Worm (Caenorhabditis elegans) whole organism, young adult: Measurements from ENCODE around the gene F46E10.3.
A peak's percentile ranks its signal among the peaks of the same experiment; 100 is the strongest.

ENCODE experiments used
- B0035.1 ChIP-seq: sonication (generic microtip); optimal IDR thresholded peaks from 2 replicates; lab custom pipeline; 2016; ENCODE audit warnings: missing genetic modification characterization, mild to moderate bottlenecking, missing compliant biosample characterization, missing genotype, missing genetic modification reagents
- B0336.3 ChIP-seq: fragments of 200-800 bp; sonication (Bioruptor generic); IDR thresholded peaks from 2 replicates; pipeline ENCODE4 v1.3.6; 2022; ENCODE audit warnings: missing genetic modification characterization, missing compliant biosample characterization
- C17E4.6 ChIP-seq: fragments of 200-800 bp; sonication (Bioruptor generic); IDR thresholded peaks from 2 replicates; pipeline ENCODE4 v1.3.6; 2022; ENCODE audit warnings: missing genetic modification reagents, missing genetic modification characterization, missing compliant biosample characterization
- D2030.7 ChIP-seq: fragments of 200-800 bp; sonication (Bioruptor generic); IDR thresholded peaks from 2 replicates; pipeline ENCODE4 v1.3.6; 2022; ENCODE audit warnings: missing genetic modification reagents, missing genetic modification characterization, missing compliant biosample characterization
- F23B12.7 ChIP-seq: sonication (generic microtip); optimal IDR thresholded peaks from 2 replicates; lab custom pipeline; 2017; ENCODE audit warnings: missing genetic modification characterization, mild to moderate bottlenecking, missing compliant biosample characterization, antibody characterized with exemption, moderate library complexity; ENCODE audit not compliant: insufficient read depth
- F33H1.4 ChIP-seq: fragments of 200-800 bp; sonication (Bioruptor generic); IDR thresholded peaks from 2 replicates; pipeline ENCODE4 v1.3.6; 2022; ENCODE audit warnings: missing genetic modification reagents, missing genetic modification characterization, missing compliant biosample characterization
- K11D2.4 ChIP-seq: fragments of 200-800 bp; sonication (Bioruptor generic); IDR thresholded peaks from 2 replicates; pipeline ENCODE4 v1.3.6; 2022; ENCODE audit warnings: missing genetic modification reagents, missing genetic modification characterization, missing compliant biosample characterization
- Y53F4B.3 ChIP-seq: fragments of 200-800 bp; sonication (Bioruptor generic); IDR thresholded peaks from 2 replicates; pipeline ENCODE4 v1.3.6; 2022; ENCODE audit warnings: missing genetic modification reagents, missing genetic modification characterization, missing compliant biosample characterization
- Y56A3A.18 ChIP-seq: fragments of 200-800 bp; sonication (Bioruptor generic); IDR thresholded peaks from 2 replicates; pipeline ENCODE4 v1.3.6; 2022; ENCODE audit warnings: missing genetic modification reagents, missing genetic modification characterization, missing compliant biosample characterization
- Y95B8A.8 ChIP-seq: fragments of 200-800 bp; sonication (Bioruptor generic); IDR thresholded peaks from 2 replicates; pipeline ENCODE4 v1.3.6; 2022; ENCODE audit warnings: missing genetic modification reagents, missing genetic modification characterization, missing compliant biosample characterization
- ZK185.1 ChIP-seq: sonication (generic microtip); optimal IDR thresholded peaks from 2 replicates; lab custom pipeline; 2016; ENCODE audit warnings: mild to moderate bottlenecking, missing genetic modification characterization, missing compliant biosample characterization; ENCODE audit not compliant: poor library complexity, severe bottlenecking
- attf-5 ChIP-seq: fragments of 200-800 bp; sonication (Bioruptor generic); optimal IDR thresholded peaks from 2 replicates; lab custom pipeline; 2018; ENCODE audit warnings: mild to moderate bottlenecking, missing genetic modification characterization, missing compliant biosample characterization
- bed-2 ChIP-seq: fragments of 200-800 bp; sonication (Bioruptor generic); IDR thresholded peaks from 2 replicates; pipeline ENCODE4 v1.3.6; 2022; ENCODE audit warnings: missing genetic modification reagents, missing genetic modification characterization, missing compliant biosample characterization
- ccch-3 ChIP-seq: fragments of 200-800 bp; sonication (Bioruptor generic); optimal IDR thresholded peaks from 2 replicates; lab custom pipeline; 2018; ENCODE audit warnings: mild to moderate bottlenecking, missing genetic modification characterization, missing compliant biosample characterization
- cebp-2 ChIP-seq: fragments of 200-800 bp; sonication (Bioruptor generic); IDR thresholded peaks from 2 replicates; pipeline ENCODE4 v1.3.6; 2022; ENCODE audit warnings: missing genetic modification characterization, missing compliant biosample characterization
- ceh-100 ChIP-seq: fragments of 200-800 bp; sonication (Bioruptor generic); IDR thresholded peaks from 2 replicates; pipeline ENCODE4 v1.3.6; 2022; ENCODE audit warnings: missing genetic modification reagents, missing genetic modification characterization, missing compliant biosample characterization
- ceh-91 ChIP-seq: fragments of 200-800 bp; sonication (Bioruptor generic); IDR thresholded peaks from 2 replicates; pipeline ENCODE4 v1.3.6; 2022; ENCODE audit warnings: missing genetic modification reagents, missing genetic modification characterization, missing compliant biosample characterization
- chd-7 ChIP-seq: sonication (generic microtip); optimal IDR thresholded peaks from 2 replicates; lab custom pipeline; 2016; ENCODE audit warnings: mild to moderate bottlenecking, missing genetic modification characterization, moderate library complexity, missing compliant biosample characterization
- egl-44 ChIP-seq: fragments of 200-800 bp; sonication (Bioruptor generic); IDR thresholded peaks from 2 replicates; pipeline ENCODE4 v1.3.6; 2022; ENCODE audit warnings: missing genetic modification reagents, missing genetic modification characterization, missing compliant biosample characterization
- egrh-3 ChIP-seq: fragments of 200-800 bp; sonication (Bioruptor generic); IDR thresholded peaks from 2 replicates; pipeline ENCODE4 v1.3.6; 2022; ENCODE audit warnings: missing genetic modification reagents, missing genetic modification characterization, missing compliant biosample characterization
- ekl-4 ChIP-seq: fragments of 200-800 bp; sonication (Bioruptor generic); IDR thresholded peaks from 2 replicates; pipeline ENCODE4 v1.3.6; 2022; ENCODE audit warnings: missing genetic modification reagents, missing genetic modification characterization, missing compliant biosample characterization
- ets-4 ChIP-seq: fragments of 200-800 bp; sonication (Bioruptor generic); optimal IDR thresholded peaks from 2 replicates; lab custom pipeline; 2018; ENCODE audit warnings: mild to moderate bottlenecking, missing genetic modification characterization, missing compliant biosample characterization
- gei-17 ChIP-seq: fragments of 200-800 bp; sonication (Bioruptor generic); optimal IDR thresholded peaks from 2 replicates; lab custom pipeline; 2018; ENCODE audit warnings: mild to moderate bottlenecking, missing genetic modification characterization, missing compliant biosample characterization
- him-1 ChIP-seq: sonication (generic microtip); optimal IDR thresholded peaks from 2 replicates; lab custom pipeline; 2016; ENCODE audit warnings: missing genotype, missing genetic modification reagents, missing genetic modification characterization, missing compliant biosample characterization
- hmg-1.2 ChIP-seq: fragments of 200-800 bp; sonication (Bioruptor generic); IDR thresholded peaks from 2 replicates; pipeline ENCODE4 v1.3.6; 2022; ENCODE audit warnings: missing genetic modification reagents, missing genetic modification characterization, missing compliant biosample characterization
- hrde-1 ChIP-seq: sonication (generic microtip); optimal IDR thresholded peaks from 2 replicates; lab custom pipeline; 2016; ENCODE audit warnings: missing genetic modification characterization, mild to moderate bottlenecking, missing compliant biosample characterization, moderate library complexity, missing genotype, missing genetic modification reagents, borderline replicate concordance
- hsf-1 ChIP-seq: fragments of 200-800 bp; sonication (Bioruptor generic); IDR thresholded peaks from 2 replicates; pipeline ENCODE4 v1.3.6; 2022; ENCODE audit warnings: missing genetic modification reagents, missing genetic modification characterization, missing compliant biosample characterization
- let-607 ChIP-seq, 2 experiments: fragments of 200-800 bp in 1 of 2; sonication (Bioruptor generic) in 1 of 2; sonication (generic microtip) in 1 of 2; optimal IDR thresholded peaks; 2 replicates each; lab custom pipeline; 2016 to 2018; ENCODE audit warnings: mild to moderate bottlenecking in 2 of 2, missing compliant biosample characterization in 2 of 2, missing genetic modification characterization in 2 of 2, moderate library complexity in 2 of 2, missing genotype in 1 of 2
- lin-26 ChIP-seq: fragments of 200-800 bp; sonication (Bioruptor generic); IDR thresholded peaks from 2 replicates; pipeline ENCODE4 v1.3.6; 2022; ENCODE audit warnings: missing genetic modification reagents, missing genetic modification characterization, missing compliant biosample characterization
- lin-35 ChIP-seq, 3 experiments: fragments of 150-350 bp in 2 of 3; sonication (generic microtip) in 1 of 3; optimal IDR thresholded peaks; 2 replicates each; lab custom pipeline; 2014 to 2018; ENCODE audit warnings: missing biosample characterization in 3 of 3, missing genetic modification characterization in 3 of 3, missing genetic modification reagents in 3 of 3
- madf-10 ChIP-seq: sonication (generic microtip); optimal IDR thresholded peaks from 2 replicates; lab custom pipeline; 2016; ENCODE audit warnings: mild to moderate bottlenecking, missing genetic modification characterization, missing compliant biosample characterization
- madf-6 ChIP-seq: fragments of 200-800 bp; sonication (Bioruptor generic); IDR thresholded peaks from 2 replicates; pipeline ENCODE4 v1.3.6; 2022; ENCODE audit warnings: missing genetic modification reagents, missing genetic modification characterization, missing compliant biosample characterization
- madf-8 ChIP-seq: fragments of 200-800 bp; sonication (Bioruptor generic); conservative IDR thresholded peaks from 2 replicates; pipeline ENCODE4 v1.3.6; 2022; ENCODE audit warnings: missing genetic modification reagents, missing genetic modification characterization, missing compliant biosample characterization
- mxl-1 ChIP-seq: sonication (generic microtip); optimal IDR thresholded peaks from 2 replicates; lab custom pipeline; 2016; ENCODE audit warnings: missing genetic modification characterization, missing compliant biosample characterization
- nhr-80 ChIP-seq: sonication (generic microtip); optimal IDR thresholded peaks from 2 replicates; lab custom pipeline; 2016; ENCODE audit warnings: missing genetic modification characterization, missing compliant biosample characterization
- nhr-90 ChIP-seq: sonication (generic microtip); optimal IDR thresholded peaks from 2 replicates; lab custom pipeline; 2016; ENCODE audit warnings: missing genotype, mild to moderate bottlenecking, missing genetic modification characterization, missing compliant biosample characterization
- rec-8 ChIP-seq, 2 experiments: sonication (generic microtip); optimal IDR thresholded peaks; 2 replicates each; lab custom pipeline; 2016; ENCODE audit warnings: mild to moderate bottlenecking in 2 of 2, missing genetic modification characterization in 2 of 2, missing genetic modification reagents in 2 of 2, missing genotype in 2 of 2, missing biosample characterization in 1 of 2, missing compliant biosample characterization in 1 of 2, moderate library complexity in 1 of 2
- rpc-1 ChIP-seq, 2 experiments: fragments of 150-350 bp in 1 of 2; sonication (generic microtip) in 1 of 2; optimal IDR thresholded peaks; 2 replicates each; lab custom pipeline; 2014 to 2018; ENCODE audit warnings: missing biosample characterization in 1 of 2, missing genetic modification characterization in 1 of 2, missing genetic modification reagents in 1 of 2, missing genotype in 1 of 2
- snpc-1.3 ChIP-seq: sonication (generic microtip); optimal IDR thresholded peaks from 2 replicates; lab custom pipeline; 2017; ENCODE audit warnings: missing genetic modification characterization, mild to moderate bottlenecking, missing compliant biosample characterization, antibody characterized with exemption, moderate library complexity, missing genotype, missing genetic modification reagents; ENCODE audit not compliant: insufficient read depth
- somi-1 ChIP-seq: fragments of 200-800 bp; sonication (Bioruptor generic); optimal IDR thresholded peaks from 2 replicates; lab custom pipeline; 2018; ENCODE audit warnings: mild to moderate bottlenecking, missing genetic modification characterization, missing compliant biosample characterization
- tbp1 ChIP-seq: fragments of 200-800 bp; sonication (Bioruptor generic); optimal IDR thresholded peaks from 2 replicates; lab custom pipeline; 2018; ENCODE audit warnings: mild to moderate bottlenecking, missing genetic modification characterization, missing compliant biosample characterization
- tbx-9 ChIP-seq: sonication (generic microtip); optimal IDR thresholded peaks from 2 replicates; lab custom pipeline; 2016; ENCODE audit warnings: borderline replicate concordance, missing genetic modification characterization, inconsistent platforms, missing compliant biosample characterization
- tlf-1 ChIP-seq: fragments of 200-800 bp; sonication (Bioruptor generic); optimal IDR thresholded peaks from 2 replicates; lab custom pipeline; 2018; ENCODE audit warnings: mild to moderate bottlenecking, missing genetic modification characterization, missing compliant biosample characterization
- unc-130 ChIP-seq: sonication (generic microtip); optimal IDR thresholded peaks from 2 replicates; lab custom pipeline; 2016; ENCODE audit warnings: missing genetic modification reagents, missing genetic modification characterization, missing compliant biosample characterization
- ztf-18 ChIP-seq: sonication (generic microtip); optimal IDR thresholded peaks from 2 replicates; lab custom pipeline; 2016; ENCODE audit warnings: missing genotype, mild to moderate bottlenecking, missing genetic modification characterization, missing compliant biosample characterization
- ztf-3 ChIP-seq: fragments of 200-800 bp; sonication (Bioruptor generic); optimal IDR thresholded peaks from 2 replicates; lab custom pipeline; 2018; ENCODE audit warnings: mild to moderate bottlenecking, missing genetic modification characterization, missing compliant biosample characterization

The F46E10.3 gene

ce11 chrV:6559585-6559984 is 41.5 kb downstream of the F46E10.3 start (continued):
- TF ChIP-seq hrde-1 (tag; lab: Kevin White, UChicago) (peak; percentile 70), C17E4.6 (GFP tag; lab: Robert Waterston, UW) (no peak), tbx-9 (tag; lab: Kevin White, UChicago) (no peak), him-1 (tag; lab: Kevin White, UChicago) (peak; percentile 71), unc-130 (GFP tag; lab: Kevin White, UChicago) (peak; percentile 22), ZK185.1 (tag; lab: Kevin White, UChicago) (peak; percentile 41), egrh-3 (no peak), tlf-1 (GFP tag; lab: Kevin White, UChicago) (no peak), nhr-80 (peak; percentile 42), B0035.1 (tag; lab: Kevin White, UChicago) (peak; percentile 31), hmg-1.2 (GFP tag; lab: Robert Waterston, UW) (peak; percentile 65), F23B12.7 (tag; lab: Kevin White, UChicago) (peak; percentile 57), somi-1 (GFP tag; lab: Kevin White, UChicago) (peak; percentile 49), ztf-18 (tag; lab: Kevin White, UChicago) (peak; percentile 67), ccch-3 (no peak), egl-44 (GFP tag; lab: Robert Waterston, UW) (peak; percentile 85), ceh-91 (GFP tag; lab: Robert Waterston, UW) (no peak), Y56A3A.18 (GFP tag; lab: Robert Waterston, UW) (0 out of 2 replicates have a peak, but pooled peaks have one; percentile 24), hsf-1 (GFP tag; lab: Robert Waterston, UW) (0 out of 2 replicates have a peak, but pooled peaks have one; percentile 24), ets-4 (GFP tag; lab: Kevin White, UChicago) (peak; percentile 60), rec-8 (tag; optimal IDR thresholded peaks at IDR 0.05; lab: Kevin White, UChicago) (peak; percentile 69 to 81), chd-7 (tag; lab: Kevin White, UChicago) (peak; percentile 61), snpc-1.3 (tag; lab: Kevin White, UChicago) (peak; percentile 73), tbp1 (peak; percentile 87), D2030.7 (GFP tag; lab: Robert Waterston, UW) (peak; percentile 69; the same call in 1 of the 2 replicates), F33H1.4 (GFP tag; lab: Robert Waterston, UW) (peak; percentile 43; the same call in 1 of the 2 replicates), ztf-3 (GFP tag; lab: Kevin White, UChicago) (no peak), mxl-1 (tag; lab: Kevin White, UChicago) (peak; percentile 52), Y95B8A.8 (GFP tag; lab: Robert Waterston, UW) (0 out of 2 replicates have a peak, but pooled peaks have one; percentile 37), madf-6 (GFP tag; lab: Robert Waterston, UW) (no peak; the same call in 1 of the 2 replicates), bed-2 (no peak), ekl-4 (peak; percentile 64), K11D2.4 (GFP tag; lab: Robert Waterston, UW) (no peak), lin-35 (GFP tag; optimal IDR thresholded peaks at IDR 0.05; lab: Kevin White, UChicago) (no peak), B0336.3 (GFP tag; lab: Robert Waterston, UW) (no peak), gei-17 (no peak), let-607 (tag; optimal IDR thresholded peaks at IDR 0.05; lab: Kevin White, UChicago) (peak; percentile 10 to 16), madf-8 (GFP tag; lab: Robert Waterston, UW) (peak; percentile 45), rpc-1 (optimal IDR thresholded peaks at IDR 0.05; lab: Kevin White, UChicago) (peak; percentile 86), rpc-1 (tag; optimal IDR thresholded peaks at IDR 0.05; lab: Kevin White, UChicago) (peak; percentile 92), nhr-90 (tag; lab: Kevin White, UChicago) (peak; percentile 89), madf-10 (tag; lab: Kevin White, UChicago) (peak; percentile 55), attf-5 (peak; percentile 76), ceh-100 (GFP tag; lab: Robert Waterston, UW) (peak; percentile 49; the same call in 1 of the 2 replicates), Y53F4B.3 (no peak), cebp-2 (GFP tag; lab: Robert Waterston, UW) (0 out of 2 replicates have a peak, but pooled peaks have one; percentile 42), lin-26 (peak; percentile 94)
